Fruit fly (Drosophila melanogaster) whole organism, adult: ENCODE measurements around the gene Elp1.

Source experiments
- CG12768 ChIP-seq: fragments of 200-800 bp; sonication (Bioruptor generic); optimal IDR thresholded peaks from 2 replicates; lab custom pipeline; 2017; ENCODE audit warnings: missing biosample characterization, missing genetic modification characterization, mild to moderate bottlenecking, moderate library complexity, missing genetic modification reagents
- CG1620 ChIP-seq: fragments of 200-800 bp; sonication (Bioruptor generic); optimal IDR thresholded peaks from 2 replicates; lab custom pipeline; 2016; ENCODE audit warnings: missing biosample characterization, missing genetic modification characterization
- CG33017 ChIP-seq: fragments of 200-800 bp; sonication (Bioruptor generic); optimal IDR thresholded peaks from 2 replicates; lab custom pipeline; 2018; ENCODE audit warnings: missing biosample characterization, mild to moderate bottlenecking, missing genetic modification characterization, moderate library complexity
- CG7045 ChIP-seq: fragments of 200-800 bp; sonication (Bioruptor generic); optimal IDR thresholded peaks from 2 replicates; lab custom pipeline; 2017; ENCODE audit warnings: missing biosample characterization, mild to moderate bottlenecking, missing genetic modification characterization
- Hr96 ChIP-seq: fragments of 200-800 bp; sonication (Bioruptor generic); optimal IDR thresholded peaks from 2 replicates; lab custom pipeline; 2016; ENCODE audit warnings: missing biosample characterization, missing genetic modification characterization
- bab1 ChIP-seq: fragments of 200-800 bp; sonication (Bioruptor generic); optimal IDR thresholded peaks from 3 replicates; lab custom pipeline; 2019; ENCODE audit warnings: missing biosample characterization, mild to moderate bottlenecking, missing genetic modification characterization, moderate library complexity
- ovo ChIP-seq: fragments of 200-800 bp; sonication (Bioruptor generic); optimal IDR thresholded peaks from 2 replicates; lab custom pipeline; 2016; ENCODE audit warnings: missing biosample characterization, missing genetic modification characterization

- TF ChIP-seq CG33017 (no peak), CG12768 (GFP tag; lab: Kevin White, UChicago) (no peak), bab1 (peak; percentile 30), CG1620 (GFP tag; lab: Kevin White, UChicago) (no peak), ovo (no peak), CG7045 (GFP tag; lab: Kevin White, UChicago) (no peak), Hr96 (GFP tag; lab: Kevin White, UChicago) (peak; percentile 7)
Measured at dm6 chr3R:11604654-11605436, 45.9 kb upstream of the Elp1 start.
